Fruit fly (Drosophila melanogaster) whole organism, prepupa: ENCODE measurements around the gene CG13073.

ENCODE experiments used
- Blimp-1 ChIP-seq: fragments of 200-800 bp; sonication (Bioruptor generic); optimal IDR thresholded peaks from 3 replicates; lab custom pipeline; 2017; ENCODE audit warnings: missing biosample characterization, missing genetic modification characterization, mild to moderate bottlenecking, moderate library complexity, missing genetic modification reagents
- CG10631 ChIP-seq: fragments of 200-800 bp; sonication (Bioruptor generic); optimal IDR thresholded peaks from 2 replicates; lab custom pipeline; 2016; ENCODE audit warnings: missing biosample characterization, missing genetic modification characterization
- CG10669 ChIP-seq: fragments of 200-800 bp; sonication (Bioruptor generic); optimal IDR thresholded peaks from 3 replicates; lab custom pipeline; 2018; ENCODE audit warnings: missing biosample characterization, mild to moderate bottlenecking, missing genetic modification characterization, moderate library complexity
- CG11294 ChIP-seq: fragments of 200-800 bp; sonication (Bioruptor generic); IDR thresholded peaks from 2 replicates; pipeline ENCODE4 v1.3.6; 2022; ENCODE audit warnings: missing biosample characterization, missing genetic modification characterization
- CG11902 ChIP-seq: fragments of 200-800 bp; sonication (Bioruptor generic); optimal IDR thresholded peaks from 3 replicates; lab custom pipeline; 2016; ENCODE audit warnings: missing biosample characterization, missing genetic modification characterization
- CG15336 ChIP-seq: fragments of 200-800 bp; sonication (Bioruptor generic); IDR thresholded peaks from 2 replicates; pipeline ENCODE4 v1.3.6; 2022; ENCODE audit warnings: missing biosample characterization, missing genetic modification characterization
- CG3032 ChIP-seq: fragments of 200-800 bp; optimal IDR thresholded peaks from 2 replicates; lab custom pipeline; 2019; ENCODE audit warnings: missing biosample characterization, mild to moderate bottlenecking, missing genetic modification characterization, moderate library complexity
- CG31627 ChIP-seq: fragments of 200-800 bp; sonication (Bioruptor generic); optimal IDR thresholded peaks from 3 replicates; lab custom pipeline; 2016; ENCODE audit warnings: missing biosample characterization, missing genetic modification characterization
- CG32006 ChIP-seq: fragments of 200-800 bp; sonication (Bioruptor generic); optimal IDR thresholded peaks from 3 replicates; lab custom pipeline; 2017; ENCODE audit warnings: missing biosample characterization, mild to moderate bottlenecking, missing genetic modification characterization
- CG34406 ChIP-seq: fragments of 200-800 bp; sonication (Bioruptor generic); optimal IDR thresholded peaks from 3 replicates; lab custom pipeline; 2016; ENCODE audit warnings: missing biosample characterization, missing genetic modification characterization
- CG3919 ChIP-seq: fragments of 200-800 bp; sonication (Bioruptor generic); optimal IDR thresholded peaks from 3 replicates; lab custom pipeline; 2016; ENCODE audit warnings: missing biosample characterization, missing genetic modification characterization
- CG4318 ChIP-seq: fragments of 200-800 bp; sonication (Bioruptor generic); optimal IDR thresholded peaks from 3 replicates; lab custom pipeline; 2017; ENCODE audit warnings: missing biosample characterization, mild to moderate bottlenecking, missing genetic modification characterization
- CG6163 ChIP-seq: fragments of 200-800 bp; sonication (Bioruptor generic); IDR thresholded peaks from 3 replicates; pipeline ENCODE4 v1.3.6; 2022; ENCODE audit warnings: missing biosample characterization, missing genetic modification characterization
- CG6792 ChIP-seq: fragments of 200-800 bp; sonication (Bioruptor generic); optimal IDR thresholded peaks from 3 replicates; lab custom pipeline; 2016; ENCODE audit warnings: missing biosample characterization, missing genetic modification characterization
- CG6808 ChIP-seq: fragments of 200-800 bp; sonication (Bioruptor generic); optimal IDR thresholded peaks from 3 replicates; lab custom pipeline; 2017; ENCODE audit warnings: missing biosample characterization, missing genetic modification characterization, mild to moderate bottlenecking, moderate library complexity, missing genetic modification reagents
- CG7368 ChIP-seq: fragments of 200-800 bp; sonication (Bioruptor generic); optimal IDR thresholded peaks from 3 replicates; lab custom pipeline; 2016; ENCODE audit warnings: missing biosample characterization, missing genetic modification characterization
- CG8119 ChIP-seq: fragments of 200-800 bp; sonication (Bioruptor generic); IDR thresholded peaks from 3 replicates; pipeline ENCODE4 v1.3.6; 2022; ENCODE audit warnings: missing biosample characterization, missing genetic modification characterization
- CG8319 ChIP-seq: fragments of 200-800 bp; sonication (Bioruptor generic); optimal IDR thresholded peaks from 3 replicates; lab custom pipeline; 2016; ENCODE audit warnings: missing biosample characterization, missing genetic modification characterization
- CG8632 ChIP-seq: fragments of 200-800 bp; sonication (Bioruptor generic); optimal IDR thresholded peaks from 3 replicates; lab custom pipeline; 2016; ENCODE audit warnings: missing biosample characterization, missing genetic modification characterization
- CG9139 ChIP-seq: fragments of 200-800 bp; sonication (Bioruptor generic); optimal IDR thresholded peaks from 3 replicates; lab custom pipeline; 2017; ENCODE audit warnings: missing biosample characterization, mild to moderate bottlenecking, missing genetic modification characterization
- Eip75B ChIP-seq: fragments of 200-800 bp; sonication (Bioruptor generic); optimal IDR thresholded peaks from 3 replicates; lab custom pipeline; 2016; ENCODE audit warnings: missing biosample characterization, missing genetic modification characterization
- Eip78C ChIP-seq: fragments of 200-800 bp; sonication (Bioruptor generic); peaks from one replicate; lab custom pipeline; 2016; ENCODE audit warnings: missing biosample characterization, missing genetic modification characterization
- Eip93F ChIP-seq: fragments of 200-800 bp; sonication (Bioruptor generic); optimal IDR thresholded peaks from 2 replicates; lab custom pipeline; 2016; ENCODE audit warnings: missing biosample characterization, mild to moderate bottlenecking, missing genetic modification characterization
- Ets96B ChIP-seq: fragments of 200-800 bp; optimal IDR thresholded peaks from 2 replicates; lab custom pipeline; 2019; ENCODE audit warnings: missing biosample characterization, mild to moderate bottlenecking, missing genetic modification characterization, moderate library complexity
- Gug ChIP-seq: fragments of 200-800 bp; sonication (Bioruptor generic); IDR thresholded peaks from 2 replicates; pipeline ENCODE4 v1.3.6; 2022; ENCODE audit warnings: missing biosample characterization, missing genetic modification characterization
- Hr38 ChIP-seq: sonication (Bioruptor generic); optimal IDR thresholded peaks from 2 replicates; lab custom pipeline; 2016; ENCODE audit warnings: missing biosample characterization, missing genetic modification characterization
- Hr39 ChIP-seq: fragments of 200-800 bp; sonication (Bioruptor generic); optimal IDR thresholded peaks from 2 replicates; lab custom pipeline; 2016; ENCODE audit warnings: missing biosample characterization, missing genetic modification characterization
- Hr4 ChIP-seq: fragments of 200-800 bp; sonication (Bioruptor generic); optimal IDR thresholded peaks from 3 replicates; lab custom pipeline; 2016; ENCODE audit warnings: missing biosample characterization, missing genetic modification characterization
- Met ChIP-seq: fragments of 200-800 bp; sonication (Bioruptor generic); optimal IDR thresholded peaks from 3 replicates; lab custom pipeline; 2016; ENCODE audit warnings: missing biosample characterization, missing genetic modification characterization
- OdsH ChIP-seq: fragments of 200-800 bp; sonication (Bioruptor generic); optimal IDR thresholded peaks from 3 replicates; lab custom pipeline; 2016; ENCODE audit warnings: missing biosample characterization, missing genetic modification characterization
- Smox ChIP-seq: fragments of 200-800 bp; sonication (Bioruptor generic); optimal IDR thresholded peaks from 3 replicates; lab custom pipeline; 2016; ENCODE audit warnings: missing biosample characterization, missing genetic modification characterization
- Sox14 ChIP-seq: fragments of 200-800 bp; sonication (Bioruptor generic); optimal IDR thresholded peaks from 3 replicates; lab custom pipeline; 2016; ENCODE audit warnings: missing biosample characterization, missing genetic modification characterization
- Sox15 ChIP-seq: fragments of 200-800 bp; sonication (Bioruptor generic); optimal IDR thresholded peaks from 3 replicates; lab custom pipeline; 2016; ENCODE audit warnings: missing biosample characterization, missing genetic modification characterization
- achi ChIP-seq: fragments of 200-800 bp; sonication (Bioruptor generic); optimal IDR thresholded peaks from 3 replicates; lab custom pipeline; 2016; ENCODE audit warnings: missing biosample characterization, missing genetic modification characterization
- acj6 ChIP-seq: fragments of 200-800 bp; sonication (Bioruptor generic); optimal IDR thresholded peaks from 3 replicates; lab custom pipeline; 2016; ENCODE audit warnings: missing biosample characterization, missing genetic modification characterization
- cyc ChIP-seq: fragments of 200-800 bp; sonication (Bioruptor generic); optimal IDR thresholded peaks from 3 replicates; lab custom pipeline; 2016; ENCODE audit warnings: missing biosample characterization, missing genetic modification characterization
- dac ChIP-seq: fragments of 200-800 bp; sonication (Bioruptor generic); optimal IDR thresholded peaks from 2 replicates; lab custom pipeline; 2017; ENCODE audit warnings: missing biosample characterization, mild to moderate bottlenecking, missing genetic modification characterization
- dsx ChIP-seq: fragments of 200-800 bp; optimal IDR thresholded peaks from 3 replicates; lab custom pipeline; 2019; ENCODE audit warnings: missing biosample characterization, mild to moderate bottlenecking, missing genetic modification characterization, moderate library complexity; ENCODE audit not compliant: poor library complexity, severe bottlenecking
- eg ChIP-seq: fragments of 200-800 bp; sonication (Bioruptor generic); IDR thresholded peaks from 3 replicates; pipeline ENCODE4 v1.3.6; 2022; ENCODE audit warnings: missing biosample characterization, missing genetic modification characterization
- esn ChIP-seq: fragments of 200-800 bp; sonication (Bioruptor generic); optimal IDR thresholded peaks from 2 replicates; lab custom pipeline; 2016; ENCODE audit warnings: missing biosample characterization, mild to moderate bottlenecking, missing genetic modification characterization, moderate library complexity
- fd85E ChIP-seq: fragments of 200-800 bp; sonication (Bioruptor generic); optimal IDR thresholded peaks from 3 replicates; lab custom pipeline; 2016; ENCODE audit warnings: missing biosample characterization, missing genetic modification characterization
- fkh ChIP-seq: fragments of 200-800 bp; sonication (Bioruptor generic); optimal IDR thresholded peaks from 3 replicates; lab custom pipeline; 2017; ENCODE audit warnings: missing biosample characterization, mild to moderate bottlenecking, missing genetic modification characterization, moderate library complexity
- net ChIP-seq: fragments of 200-800 bp; sonication (Bioruptor generic); optimal IDR thresholded peaks from 3 replicates; lab custom pipeline; 2016; ENCODE audit warnings: missing biosample characterization, missing genetic modification characterization
- pdm3 ChIP-seq: fragments of 200-800 bp; sonication (Bioruptor generic); optimal IDR thresholded peaks from 3 replicates; lab custom pipeline; 2016; ENCODE audit warnings: missing biosample characterization, missing genetic modification characterization
- spab ChIP-seq: fragments of 200-800 bp; sonication (Bioruptor generic); optimal IDR thresholded peaks from 2 replicates; lab custom pipeline; 2017; ENCODE audit warnings: missing biosample characterization, mild to moderate bottlenecking, missing genetic modification characterization, missing genetic modification reagents
- ss ChIP-seq, 2 experiments: fragments of 200-800 bp; sonication (Bioruptor generic); optimal IDR thresholded peaks; 2 replicates in 1 of 2; 3 replicates in 1 of 2; lab custom pipeline; 2017 to 2018; ENCODE audit warnings: mild to moderate bottlenecking in 2 of 2, missing biosample characterization in 2 of 2, missing genetic modification characterization in 2 of 2, moderate library complexity in 1 of 2
- svp ChIP-seq: fragments of 200-800 bp; sonication (Bioruptor generic); peaks from one replicate; lab custom pipeline; 2016; ENCODE audit warnings: missing biosample characterization, missing genetic modification characterization
- topi ChIP-seq: fragments of 200-800 bp; sonication (Bioruptor generic); optimal IDR thresholded peaks from 3 replicates; lab custom pipeline; 2016; ENCODE audit warnings: missing biosample characterization, missing genetic modification characterization

CG13073 gene

DNA sequence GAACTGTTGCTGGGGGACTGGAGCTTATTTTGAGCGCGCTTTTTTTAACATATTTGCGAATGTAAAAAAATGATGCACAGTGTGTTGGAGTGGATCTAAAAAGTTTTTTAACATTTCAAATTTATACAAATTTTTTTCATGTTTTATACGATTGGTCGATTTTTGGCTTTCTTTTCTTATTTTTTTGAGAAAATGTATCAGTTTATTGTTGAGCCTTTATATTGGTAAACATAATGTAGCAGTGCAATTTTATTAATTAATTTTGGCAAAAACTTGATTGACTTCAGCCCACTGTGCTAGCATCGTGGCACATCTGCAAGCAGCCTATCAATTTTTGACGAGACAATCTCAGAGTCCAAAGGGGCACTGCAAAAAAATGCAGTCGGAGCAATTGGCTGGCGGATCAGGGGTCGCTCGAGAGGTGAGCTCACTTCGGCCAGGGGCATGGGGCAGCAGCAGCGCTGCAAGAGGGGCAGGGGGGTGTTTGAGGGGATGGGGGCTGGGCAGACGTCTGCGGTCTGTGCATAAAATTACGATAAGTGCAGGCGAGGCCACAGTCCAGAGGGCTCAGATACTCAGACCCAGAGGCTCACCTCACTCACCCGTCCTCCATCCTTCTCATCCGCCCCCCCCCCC, 41.4 kb downstream of the CG13073 start (continued):
- TF ChIP-seq cyc (GFP tag; lab: Kevin White, UChicago), result peak; percentile 80
- TF ChIP-seq Smox, result peak; percentile 85
- peak; percentile 87 for TF ChIP-seq Eip75B (GFP tag; lab: Kevin White, UChicago)
- no peak for TF ChIP-seq Hr38
- TF ChIP-seq Sox14 (GFP tag; lab: Kevin White, UChicago), result peak; percentile 87
- TF ChIP-seq CG4318 (GFP tag; lab: Kevin White, UChicago), result peak; percentile 12
- TF ChIP-seq Eip93F (GFP tag; lab: Kevin White, UChicago), result no peak
- TF ChIP-seq pdm3 (GFP tag; lab: Kevin White, UChicago), result peak; percentile 79
- TF ChIP-seq fkh, result no peak
- TF ChIP-seq CG3919 (GFP tag; lab: Kevin White, UChicago), result peak; percentile 84
- peak; percentile 52 for TF ChIP-seq fd85E
- TF ChIP-seq CG8119 (GFP tag; lab: Robert Waterston, UW), result peak; percentile 65; the same call in 2 of the 3 replicates
- 0 out of 3 replicates have a peak, but pooled peaks have one; percentile 17 for TF ChIP-seq eg
- TF ChIP-seq dsx (GFP tag; lab: Kevin White, UChicago), result peak; percentile 77
- TF ChIP-seq CG9139, result peak; percentile 70
- TF ChIP-seq CG32006, result peak; percentile 49
- TF ChIP-seq CG31627 (GFP tag; lab: Kevin White, UChicago), result peak; percentile 81
- peak; percentile 69 for TF ChIP-seq spab (GFP tag; lab: Kevin White, UChicago)
- TF ChIP-seq Blimp-1, result peak; percentile 54
- TF ChIP-seq Gug (GFP tag; lab: Robert Waterston, UW), result peak; percentile 41
- peak; percentile 84 for TF ChIP-seq CG10669

DNA sequence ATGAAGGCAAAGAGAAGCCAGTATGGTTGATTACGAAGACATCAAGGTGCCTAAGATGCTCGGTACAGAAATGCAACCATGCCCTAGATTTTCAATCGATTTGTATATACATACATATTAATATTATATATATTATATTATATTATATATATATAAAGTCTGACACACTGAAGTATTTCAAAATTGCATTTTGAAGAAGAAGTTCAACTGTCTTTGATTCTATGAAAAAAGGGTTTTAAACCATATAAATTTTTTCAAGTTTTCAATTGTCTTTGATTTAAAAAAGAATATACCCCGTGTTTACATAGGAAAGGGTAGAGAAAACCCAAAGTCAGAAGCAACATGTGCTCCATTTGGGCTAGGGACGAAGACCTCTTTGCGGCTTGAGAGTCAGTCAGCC, 42.3 kb downstream of the CG13073 start:
- peak; percentile 14 for TF ChIP-seq Hr39
- TF ChIP-seq CG15336 (GFP tag; lab: Robert Waterston, UW), result no peak
- no peak for TF ChIP-seq CG11294 (GFP tag; lab: Robert Waterston, UW)
- TF ChIP-seq acj6 (GFP tag; lab: Kevin White, UChicago), result peak; percentile 33
- no peak for TF ChIP-seq Hr4
- peak; percentile 71 for TF ChIP-seq CG6808 (GFP tag; lab: Kevin White, UChicago)
- TF ChIP-seq ss (GFP tag; optimal IDR thresholded peaks at IDR 0.05; lab: Kevin White, UChicago), result peak; percentile 21 to 77
- peak; percentile 35; the same call in 1 of the 3 replicates for TF ChIP-seq CG8119 (GFP tag; lab: Robert Waterston, UW)
- peak; percentile 44 for TF ChIP-seq dsx (GFP tag; lab: Kevin White, UChicago)
- no peak for TF ChIP-seq Eip75B (GFP tag; lab: Kevin White, UChicago)
- TF ChIP-seq CG8632 (GFP tag; lab: Kevin White, UChicago), result peak; percentile 80
- peak; percentile 61 for TF ChIP-seq achi (GFP tag; lab: Kevin White, UChicago)
- TF ChIP-seq esn (GFP tag; lab: Kevin White, UChicago), result peak; percentile 40
- TF ChIP-seq net, result no peak
- TF ChIP-seq CG32006, result peak; percentile 8
- peak; percentile 33 for TF ChIP-seq CG6792 (GFP tag; lab: Kevin White, UChicago)
- peak; percentile 28 for TF ChIP-seq CG11902 (GFP tag; lab: Kevin White, UChicago)
- TF ChIP-seq Sox14 (GFP tag; lab: Kevin White, UChicago), result no peak
- TF ChIP-seq Eip78C, result peak; percentile 84
- peak; percentile 18 for TF ChIP-seq svp (GFP tag; lab: Kevin White, UChicago)
- peak; percentile 53 for TF ChIP-seq OdsH (GFP tag; lab: Kevin White, UChicago)
- peak; percentile 47; the same call in 1 of the 3 replicates for TF ChIP-seq CG6163 (GFP tag; lab: Robert Waterston, UW)
- no peak for TF ChIP-seq fd85E
- TF ChIP-seq Ets96B, result peak; percentile 87
- peak; percentile 29 for TF ChIP-seq topi (GFP tag; lab: Kevin White, UChicago)
- peak; percentile 26 for TF ChIP-seq CG7368
- TF ChIP-seq Met, result no peak
- TF ChIP-seq CG9139, result peak; percentile 17
- no peak for TF ChIP-seq dac (GFP tag; lab: Kevin White, UChicago)
- TF ChIP-seq CG8319 (GFP tag; lab: Kevin White, UChicago), result peak; percentile 19
- peak; percentile 68 for TF ChIP-seq CG10669
- TF ChIP-seq CG10631 (GFP tag; lab: Kevin White, UChicago), result peak; percentile 81
- peak; percentile 27 for TF ChIP-seq CG3919 (GFP tag; lab: Kevin White, UChicago)
- TF ChIP-seq CG34406 (GFP tag; lab: Kevin White, UChicago), result peak; percentile 82
- TF ChIP-seq Smox, result no peak
- no peak for TF ChIP-seq Eip93F (GFP tag; lab: Kevin White, UChicago)
- peak; percentile 25 for TF ChIP-seq Sox15 (GFP tag; lab: Kevin White, UChicago)
- TF ChIP-seq CG3032 (tag; lab: Kevin White, UChicago), result peak; percentile 89
